Worm (Caenorhabditis elegans) whole organism, L1 larva: ENCODE measurements around the gene F13B6.1.
A peak's percentile ranks its signal among the peaks of the same experiment; 100 is the strongest.

Source experiments
- C04F5.9 ChIP-seq: sonication (generic microtip); optimal IDR thresholded peaks from 2 replicates; lab custom pipeline; 2016; ENCODE audit warnings: missing genetic modification characterization, missing compliant biosample characterization
- C16A3.4 ChIP-seq: fragments of 150-350 bp; optimal IDR thresholded peaks from 2 replicates; lab custom pipeline; 2014; ENCODE audit warnings: missing biosample characterization, missing genetic modification characterization
- aha-1 ChIP-seq: fragments of 150-350 bp; optimal IDR thresholded peaks from 2 replicates; lab custom pipeline; 2014; ENCODE audit warnings: missing biosample characterization, missing genetic modification characterization
- alr-1 ChIP-seq: fragments of 200-800 bp; sonication (Bioruptor generic); optimal IDR thresholded peaks from 2 replicates; lab custom pipeline; 2018; ENCODE audit warnings: borderline replicate concordance, mild to moderate bottlenecking, missing genetic modification characterization, missing compliant biosample characterization
- aly-2 ChIP-seq: fragments of 150-350 bp; optimal IDR thresholded peaks from 2 replicates; lab custom pipeline; 2014; ENCODE audit warnings: missing biosample characterization, missing genetic modification characterization
- ceh-63 ChIP-seq: fragments of 200-800 bp; sonication (Bioruptor generic); optimal IDR thresholded peaks from 2 replicates; lab custom pipeline; 2018; ENCODE audit warnings: mild to moderate bottlenecking, missing genetic modification characterization, missing compliant biosample characterization
- ceh-8 ChIP-seq: fragments of 200-800 bp; sonication (Bioruptor generic); optimal IDR thresholded peaks from 2 replicates; lab custom pipeline; 2018; ENCODE audit warnings: mild to moderate bottlenecking, missing genetic modification characterization, moderate library complexity, missing compliant biosample characterization
- dsc-1 ChIP-seq: sonication (generic microtip); optimal IDR thresholded peaks from 2 replicates; lab custom pipeline; 2016; ENCODE audit warnings: mild to moderate bottlenecking, missing genetic modification characterization, missing compliant biosample characterization
- efl-1 ChIP-seq, 4 experiments: fragments of 150-350 bp; optimal IDR thresholded peaks in 3 of 4; peaks in 1 of 4; 1 replicate in 1 of 4; 2 replicates in 3 of 4; lab custom pipeline; 2014; ENCODE audit warnings: missing biosample characterization in 2 of 4, missing genetic modification characterization in 2 of 4, missing genetic modification reagents in 2 of 4
- efl-3 ChIP-seq: fragments of 200-800 bp; sonication (Bioruptor generic); optimal IDR thresholded peaks from 2 replicates; lab custom pipeline; 2018; ENCODE audit warnings: mild to moderate bottlenecking, missing genetic modification characterization, missing compliant biosample characterization
- egl-13 ChIP-seq: sonication (generic microtip); optimal IDR thresholded peaks from 2 replicates; lab custom pipeline; 2016; ENCODE audit warnings: missing genotype, missing genetic modification reagents, missing genetic modification characterization, missing compliant biosample characterization
- ets-5 ChIP-seq: fragments of 200-800 bp; sonication (Bioruptor generic); IDR thresholded peaks from 2 replicates; pipeline ENCODE4 v1.3.6; 2022; ENCODE audit warnings: missing genetic modification characterization, missing compliant biosample characterization
- fkh-8 ChIP-seq: sonication (generic microtip); optimal IDR thresholded peaks from 2 replicates; lab custom pipeline; 2016; ENCODE audit warnings: mild to moderate bottlenecking, missing genetic modification characterization, missing compliant biosample characterization
- fos-1 ChIP-seq: fragments of 150-350 bp; optimal IDR thresholded peaks from 2 replicates; lab custom pipeline; 2014; ENCODE audit warnings: missing biosample characterization, missing genetic modification characterization
- grh-1 ChIP-seq: fragments of 200-800 bp; sonication (Bioruptor generic); IDR thresholded peaks from 2 replicates; pipeline ENCODE4 v1.3.6; 2022; ENCODE audit warnings: missing genetic modification reagents, missing genetic modification characterization, missing compliant biosample characterization
- hlh-17 ChIP-seq: fragments of 200-800 bp; sonication (Bioruptor generic); optimal IDR thresholded peaks from 2 replicates; lab custom pipeline; 2018; ENCODE audit warnings: missing genetic modification characterization, mild to moderate bottlenecking, missing compliant biosample characterization, moderate library complexity, borderline replicate concordance
- hlh-4 ChIP-seq: sonication (generic microtip); optimal IDR thresholded peaks from 2 replicates; lab custom pipeline; 2016; ENCODE audit warnings: mild to moderate bottlenecking, missing genetic modification characterization, missing compliant biosample characterization
- irx-1 ChIP-seq: sonication (generic microtip); optimal IDR thresholded peaks from 2 replicates; lab custom pipeline; 2016; ENCODE audit warnings: missing genetic modification characterization, missing compliant biosample characterization
- isw-1 ChIP-seq: fragments of 200-800 bp; sonication (Bioruptor generic); IDR thresholded peaks from 2 replicates; pipeline ENCODE4 v1.3.6; 2022; ENCODE audit warnings: missing genetic modification characterization, missing compliant biosample characterization
- jun-1 ChIP-seq: fragments of 150-350 bp; optimal IDR thresholded peaks from 2 replicates; lab custom pipeline; 2014; ENCODE audit warnings: missing biosample characterization, missing genetic modification reagents, missing genetic modification characterization
- lin-13 ChIP-seq: fragments of 150-350 bp; optimal IDR thresholded peaks from 2 replicates; lab custom pipeline; 2014; ENCODE audit warnings: missing biosample characterization, missing genetic modification reagents, missing genetic modification characterization
- lin-14 ChIP-seq: fragments of 200-800 bp; sonication (Bioruptor generic); optimal IDR thresholded peaks from 2 replicates; lab custom pipeline; 2018; ENCODE audit warnings: mild to moderate bottlenecking, missing genetic modification characterization, moderate library complexity, missing compliant biosample characterization
- lin-15B ChIP-seq: fragments of 150-350 bp; sonication (generic microtip); optimal IDR thresholded peaks from 3 replicates; lab custom pipeline; 2014; ENCODE audit warnings: missing biosample characterization, missing genetic modification characterization
- lin-35 ChIP-seq, 2 experiments: fragments of 150-350 bp; optimal IDR thresholded peaks; 2 replicates each; lab custom pipeline; 2014; ENCODE audit warnings: missing biosample characterization in 2 of 2, missing genetic modification characterization in 2 of 2, missing genetic modification reagents in 2 of 2
- lin-39 ChIP-seq: fragments of 150-350 bp; optimal IDR thresholded peaks from 2 replicates; lab custom pipeline; 2014; ENCODE audit warnings: missing biosample characterization, missing genetic modification reagents, missing genetic modification characterization
- lsy-2 ChIP-seq, 2 experiments: fragments of 150-350 bp; optimal IDR thresholded peaks; 2 replicates each; lab custom pipeline; 2014; ENCODE audit warnings: missing biosample characterization in 2 of 2, missing genetic modification characterization in 2 of 2
- mep-1 ChIP-seq: fragments of 150-350 bp; optimal IDR thresholded peaks from 2 replicates; lab custom pipeline; 2014; ENCODE audit warnings: missing biosample characterization, missing genetic modification characterization
- nhr-11 ChIP-seq: fragments of 150-350 bp; optimal IDR thresholded peaks from 2 replicates; lab custom pipeline; 2014; ENCODE audit warnings: missing biosample characterization, missing genetic modification characterization
- nhr-12 ChIP-seq: sonication (generic microtip); optimal IDR thresholded peaks from 2 replicates; lab custom pipeline; 2017; ENCODE audit warnings: missing biosample characterization, missing genetic modification characterization
- nhr-19 ChIP-seq: fragments of 200-800 bp; sonication (Bioruptor generic); conservative IDR thresholded peaks from 2 replicates; pipeline ENCODE4 v1.3.6; 2022; ENCODE audit warnings: missing genetic modification characterization, missing compliant biosample characterization
- nhr-20 ChIP-seq: sonication (generic microtip); optimal IDR thresholded peaks from 2 replicates; lab custom pipeline; 2016; ENCODE audit warnings: mild to moderate bottlenecking, missing genetic modification characterization, missing compliant biosample characterization
- nhr-28 ChIP-seq: fragments of 150-350 bp; optimal IDR thresholded peaks from 2 replicates; lab custom pipeline; 2014; ENCODE audit warnings: missing biosample characterization, missing genetic modification characterization
- nhr-71 ChIP-seq: sonication (generic microtip); optimal IDR thresholded peaks from 2 replicates; lab custom pipeline; 2016; ENCODE audit warnings: mild to moderate bottlenecking, missing genetic modification characterization, moderate library complexity, missing compliant biosample characterization
- nhr-77 ChIP-seq: fragments of 150-350 bp; optimal IDR thresholded peaks from 2 replicates; lab custom pipeline; 2014; ENCODE audit warnings: missing biosample characterization, missing genetic modification characterization
- nhr-85 ChIP-seq: sonication (generic microtip); peaks from one replicate; lab custom pipeline; 2016; ENCODE audit warnings: missing genetic modification characterization, inconsistent platforms, missing compliant biosample characterization
- pag-3 ChIP-seq: sonication (generic microtip); optimal IDR thresholded peaks from 2 replicates; lab custom pipeline; 2017; ENCODE audit warnings: missing genetic modification characterization, mild to moderate bottlenecking, missing compliant biosample characterization, antibody characterized with exemption, borderline replicate concordance; ENCODE audit not compliant: insufficient read depth
- pqm-1 ChIP-seq: sonication (generic microtip); optimal IDR thresholded peaks from 3 replicates; lab custom pipeline; 2017; ENCODE audit warnings: missing biosample characterization, missing genetic modification characterization
- rnt-1 ChIP-seq: sonication (generic microtip); optimal IDR thresholded peaks from 2 replicates; lab custom pipeline; 2016; ENCODE audit warnings: mild to moderate bottlenecking, missing genetic modification characterization, moderate library complexity, missing compliant biosample characterization
- snpc-4 ChIP-seq: fragments of 150-350 bp; optimal IDR thresholded peaks from 2 replicates; lab custom pipeline; 2014; ENCODE audit warnings: missing biosample characterization, missing genetic modification characterization
- snu-23 ChIP-seq: sonication (generic microtip); optimal IDR thresholded peaks from 2 replicates; lab custom pipeline; 2016; ENCODE audit warnings: missing genetic modification characterization, missing compliant biosample characterization
- sptf-1 ChIP-seq: fragments of 150-350 bp; optimal IDR thresholded peaks from 2 replicates; lab custom pipeline; 2014; ENCODE audit warnings: missing biosample characterization, missing genetic modification characterization
- sup-37 ChIP-seq: fragments of 200-800 bp; sonication (Bioruptor generic); optimal IDR thresholded peaks from 2 replicates; lab custom pipeline; 2018; ENCODE audit warnings: mild to moderate bottlenecking, missing genetic modification characterization, missing compliant biosample characterization
- tbx-2 ChIP-seq: sonication (generic microtip); optimal IDR thresholded peaks from 2 replicates; lab custom pipeline; 2016; ENCODE audit warnings: missing genetic modification characterization, missing compliant biosample characterization
- unc-130 ChIP-seq: fragments of 150-350 bp; optimal IDR thresholded peaks from 2 replicates; lab custom pipeline; 2017; ENCODE audit warnings: missing biosample characterization, missing genetic modification characterization, inconsistent platforms
- unc-62 ChIP-seq: fragments of 150-350 bp; optimal IDR thresholded peaks from 2 replicates; lab custom pipeline; 2014; ENCODE audit warnings: missing biosample characterization, missing genetic modification reagents, missing genetic modification characterization
- unc-86 ChIP-seq: sonication (generic microtip); optimal IDR thresholded peaks from 2 replicates; lab custom pipeline; 2016; ENCODE audit warnings: missing genetic modification characterization, missing compliant biosample characterization
- unc-98 ChIP-seq: fragments of 200-800 bp; sonication (Bioruptor generic); IDR thresholded peaks from 2 replicates; pipeline ENCODE4 v1.3.6; 2022; ENCODE audit warnings: missing genetic modification characterization, missing compliant biosample characterization
- vab-15 ChIP-seq: sonication (generic microtip); optimal IDR thresholded peaks from 2 replicates; lab custom pipeline; 2017; ENCODE audit warnings: missing genotype, mild to moderate bottlenecking, missing genetic modification characterization, missing compliant biosample characterization
- xbp-1 ChIP-seq: sonication (generic microtip); optimal IDR thresholded peaks from 2 replicates; lab custom pipeline; 2016; ENCODE audit warnings: missing genetic modification characterization, missing compliant biosample characterization
- zag-1 ChIP-seq: fragments of 150-350 bp; optimal IDR thresholded peaks from 2 replicates; lab custom pipeline; 2014; ENCODE audit warnings: missing biosample characterization, missing genetic modification characterization
- ztf-4 ChIP-seq: fragments of 150-350 bp; optimal IDR thresholded peaks from 2 replicates; lab custom pipeline; 2014; ENCODE audit warnings: missing biosample characterization, missing genetic modification characterization

The F13B6.1 gene

ce11 chrIV:7428347-7428746 lies 28.0 kb upstream of the F13B6.1 start:
- no peak for TF ChIP-seq nhr-19 (GFP tag; lab: Robert Waterston, UW)
- TF ChIP-seq fos-1 = no peak
- no peak for TF ChIP-seq ztf-4 (tag; lab: Kevin White, UChicago)
- TF ChIP-seq efl-3 = no peak
- no peak for TF ChIP-seq hlh-17 (GFP tag; lab: Kevin White, UChicago)
- no peak for TF ChIP-seq unc-86 (tag; lab: Kevin White, UChicago)
- no peak for TF ChIP-seq pag-3 (tag; lab: Kevin White, UChicago)
- no peak for TF ChIP-seq unc-62 (GFP tag; lab: Kevin White, UChicago)
- no peak for TF ChIP-seq nhr-20
- no peak for TF ChIP-seq ets-5 (GFP tag; lab: Robert Waterston, UW)
- peak; percentile 10 for TF ChIP-seq unc-130 (tag; lab: Kevin White, UChicago)
- TF ChIP-seq nhr-85 (tag; lab: Kevin White, UChicago) = no peak
- peak; percentile 6 to 33 for TF ChIP-seq lsy-2 (tag; optimal IDR thresholded peaks at IDR 0.05; lab: Kevin White, UChicago)
- TF ChIP-seq ceh-63 (GFP tag; lab: Kevin White, UChicago) = no peak
- TF ChIP-seq vab-15 (tag; lab: Kevin White, UChicago) = no peak
- no peak for TF ChIP-seq pqm-1 (tag; lab: Kevin White, UChicago)
- TF ChIP-seq zag-1 (tag; lab: Kevin White, UChicago) = no peak
- no peak for TF ChIP-seq hlh-4 (tag; lab: Kevin White, UChicago)
- TF ChIP-seq alr-1 (tag; lab: Kevin White, UChicago) = no peak
- TF ChIP-seq mep-1 (tag; lab: Kevin White, UChicago) = no peak
- peak; percentile 55 for TF ChIP-seq rnt-1 (tag; lab: Kevin White, UChicago)
- TF ChIP-seq C04F5.9 = no peak
- no peak for TF ChIP-seq irx-1 (tag; lab: Kevin White, UChicago)
- TF ChIP-seq isw-1 (GFP tag; lab: Robert Waterston, UW) = no peak
- no peak for TF ChIP-seq grh-1 (GFP tag; lab: Robert Waterston, UW)
- no peak for TF ChIP-seq efl-1 (optimal IDR thresholded peaks at IDR 0.05; lab: Kevin White, UChicago)
- peak in 1 of 2 experiments; percentile 79 for TF ChIP-seq efl-1 (GFP tag; optimal IDR thresholded peaks at IDR 0.05 in 1 of 2; lab: Kevin White, UChicago)
- peak; percentile 1 for TF ChIP-seq dsc-1 (tag; lab: Kevin White, UChicago)
- no peak for TF ChIP-seq C16A3.4 (tag; lab: Kevin White, UChicago)
- no peak for TF ChIP-seq aly-2 (tag; lab: Kevin White, UChicago)
- no peak for TF ChIP-seq sup-37 (GFP tag; lab: Kevin White, UChicago)
- no peak for TF ChIP-seq ceh-8 (GFP tag; lab: Kevin White, UChicago)

- TF ChIP-seq hlh-17 (GFP tag; lab: Kevin White, UChicago) (no peak), unc-98 (GFP tag; lab: Robert Waterston, UW) (no peak), sptf-1 (no peak), mep-1 (tag; lab: Kevin White, UChicago) (no peak), rnt-1 (tag; lab: Kevin White, UChicago) (peak; percentile 82), nhr-77 (tag; lab: Kevin White, UChicago) (no peak), xbp-1 (tag; lab: Kevin White, UChicago) (no peak), lin-14 (peak; percentile 78), tbx-2 (tag; lab: Kevin White, UChicago) (no peak), C04F5.9 (no peak), lin-35 (GFP tag; optimal IDR thresholded peaks at IDR 0.05; lab: Kevin White, UChicago) (no peak), ceh-8 (GFP tag; lab: Kevin White, UChicago) (no peak), lin-39 (tag; lab: Kevin White, UChicago) (peak; percentile 44), egl-13 (tag; lab: Kevin White, UChicago) (no peak), irx-1 (tag; lab: Kevin White, UChicago) (no peak), unc-62 (GFP tag; lab: Kevin White, UChicago) (no peak), snpc-4 (tag; lab: Kevin White, UChicago) (no peak), lin-13 (no peak), fkh-8 (tag; lab: Kevin White, UChicago) (no peak), isw-1 (GFP tag; lab: Robert Waterston, UW) (no peak), jun-1 (tag; lab: Kevin White, UChicago) (no peak), nhr-28 (tag; lab: Kevin White, UChicago) (no peak), nhr-71 (tag; lab: Kevin White, UChicago) (peak; percentile 54), aly-2 (tag; lab: Kevin White, UChicago) (no peak), lin-15B (tag; lab: Kevin White, UChicago) (no peak), nhr-11 (tag; lab: Kevin White, UChicago) (no peak), nhr-12 (tag; lab: Kevin White, UChicago) (no peak), nhr-19 (GFP tag; lab: Robert Waterston, UW) (peak; percentile 17; the same call in 1 of the 2 replicates), unc-86 (tag; lab: Kevin White, UChicago) (no peak), aha-1 (no peak), snu-23 (GFP tag; lab: Kevin White, UChicago) (no peak)
Measured at ce11 chrIV:7428998-7429397, 27.3 kb upstream of the F13B6.1 start.
